Fruit fly (Drosophila melanogaster) whole organism, pupa: Measurements from ENCODE around the gene Dhc62B.

ENCODE experiments used
- CG10348 ChIP-seq: fragments of 200-800 bp; sonication (Bioruptor generic); IDR thresholded peaks from 2 replicates; pipeline ENCODE4 v1.3.6; 2022; ENCODE audit warnings: missing biosample characterization, missing genetic modification characterization
- CG12605 ChIP-seq: fragments of 200-800 bp; sonication (Bioruptor generic); IDR thresholded peaks from 2 replicates; pipeline ENCODE4 v1.3.6; 2022; ENCODE audit warnings: missing biosample characterization, missing genetic modification characterization
- CG13204 ChIP-seq: fragments of 200-800 bp; sonication (Bioruptor generic); optimal IDR thresholded peaks from 2 replicates; lab custom pipeline; 2018; ENCODE audit warnings: missing biosample characterization, mild to moderate bottlenecking, missing genetic modification characterization, moderate library complexity
- CG14655 ChIP-seq: fragments of 200-800 bp; sonication (Bioruptor generic); optimal IDR thresholded peaks from 3 replicates; lab custom pipeline; 2017; ENCODE audit warnings: mild to moderate bottlenecking, missing biosample characterization, missing genetic modification reagents, missing genetic modification characterization
- CG15710 ChIP-seq: fragments of 200-800 bp; sonication (Bioruptor generic); optimal IDR thresholded peaks from 2 replicates; lab custom pipeline; 2018; ENCODE audit warnings: missing biosample characterization, mild to moderate bottlenecking, missing genetic modification characterization, moderate library complexity
- CG17806 ChIP-seq: fragments of 200-800 bp; sonication (Bioruptor generic); optimal IDR thresholded peaks from 2 replicates; lab custom pipeline; 2018; ENCODE audit warnings: missing biosample characterization, mild to moderate bottlenecking, missing genetic modification characterization, moderate library complexity
- CG32121 ChIP-seq: fragments of 200-800 bp; sonication (Bioruptor generic); IDR thresholded peaks from 2 replicates; pipeline ENCODE4 v1.3.6; 2022; ENCODE audit warnings: missing biosample characterization, missing genetic modification characterization
- CG34367 ChIP-seq: fragments of 200-800 bp; sonication (Bioruptor generic); optimal IDR thresholded peaks from 2 replicates; lab custom pipeline; 2018; ENCODE audit warnings: missing biosample characterization, mild to moderate bottlenecking, missing genetic modification characterization
- CG4496 ChIP-seq: fragments of 200-800 bp; sonication (Bioruptor generic); IDR thresholded peaks from 3 replicates; pipeline ENCODE4 v1.3.6; 2022; ENCODE audit warnings: missing biosample characterization, missing genetic modification characterization
- CG8159 ChIP-seq: fragments of 200-800 bp; sonication (Bioruptor generic); optimal IDR thresholded peaks from 3 replicates; lab custom pipeline; 2018; ENCODE audit warnings: missing biosample characterization, mild to moderate bottlenecking, missing genetic modification characterization, moderate library complexity
- CG8301 ChIP-seq: fragments of 200-800 bp; sonication (Bioruptor generic); optimal IDR thresholded peaks from 2 replicates; lab custom pipeline; 2018; ENCODE audit warnings: missing biosample characterization, mild to moderate bottlenecking, missing genetic modification characterization
- CG9948 ChIP-seq: fragments of 200-800 bp; sonication (Bioruptor generic); optimal IDR thresholded peaks from 2 replicates; lab custom pipeline; 2018; ENCODE audit warnings: missing biosample characterization, mild to moderate bottlenecking, missing genetic modification characterization, moderate library complexity
- D1 ChIP-seq: fragments of 200-800 bp; sonication (Bioruptor generic); optimal IDR thresholded peaks from 2 replicates; lab custom pipeline; 2018; ENCODE audit warnings: missing biosample characterization, mild to moderate bottlenecking, missing genetic modification characterization, moderate library complexity
- EcR ChIP-seq: fragments of 200-800 bp; sonication (Bioruptor generic); optimal IDR thresholded peaks from 3 replicates; lab custom pipeline; 2019; ENCODE audit warnings: missing biosample characterization, missing genetic modification characterization, mild to moderate bottlenecking, moderate library complexity, missing genetic modification reagents
- Ets98B ChIP-seq: fragments of 200-800 bp; sonication (Bioruptor generic); IDR thresholded peaks from 2 replicates; pipeline ENCODE4 v1.3.6; 2022; ENCODE audit warnings: missing biosample characterization, missing genetic modification characterization
- Pif1A ChIP-seq: fragments of 200-800 bp; sonication (Bioruptor generic); optimal IDR thresholded peaks from 3 replicates; lab custom pipeline; 2016; ENCODE audit warnings: missing biosample characterization, missing genetic modification characterization
- Pif1B ChIP-seq: fragments of 200-800 bp; sonication (Bioruptor generic); optimal IDR thresholded peaks from 3 replicates; lab custom pipeline; 2016; ENCODE audit warnings: missing biosample characterization, missing genetic modification characterization
- Snoo ChIP-seq: fragments of 200-800 bp; sonication (Bioruptor generic); optimal IDR thresholded peaks from 3 replicates; lab custom pipeline; 2017; ENCODE audit warnings: missing biosample characterization, mild to moderate bottlenecking, missing genetic modification characterization, inconsistent platforms
- fd96Ca ChIP-seq: fragments of 200-800 bp; sonication (Bioruptor generic); IDR thresholded peaks from 3 replicates; pipeline ENCODE4 v1.3.6; 2022; ENCODE audit warnings: missing biosample characterization, missing genetic modification characterization
- gl ChIP-seq: fragments of 200-800 bp; sonication (Bioruptor generic); optimal IDR thresholded peaks from 2 replicates; lab custom pipeline; 2018; ENCODE audit warnings: missing biosample characterization, mild to moderate bottlenecking, missing genetic modification characterization
- rn ChIP-seq: fragments of 200-800 bp; sonication (Bioruptor generic); IDR thresholded peaks from 2 replicates; pipeline ENCODE4 v1.3.6; 2022; ENCODE audit warnings: missing biosample characterization, missing genetic modification characterization

Gene Dhc62B

dm6 chr3L:1729380-1730159, 42.0 kb downstream of the Dhc62B start:
- no peak for TF ChIP-seq CG14655 (GFP tag; lab: Kevin White, UChicago)
- TF ChIP-seq CG15710 (tag; lab: Kevin White, UChicago) = no peak
- no peak for TF ChIP-seq gl
- no peak for TF ChIP-seq CG32121
- TF ChIP-seq rn (GFP tag; lab: Robert Waterston, UW) = no peak
- TF ChIP-seq Pif1A = no peak
- TF ChIP-seq CG9948 = no peak
- no peak for TF ChIP-seq CG4496
- TF ChIP-seq, all 21 proteins: peak for 0

- no peak for TF ChIP-seq Pif1A
- TF ChIP-seq CG32121 = no peak
- TF ChIP-seq Pif1B = no peak
- no peak for TF ChIP-seq CG15710 (tag; lab: Kevin White, UChicago)
- TF ChIP-seq CG34367 (tag; lab: Kevin White, UChicago) = no peak
- TF ChIP-seq CG14655 (GFP tag; lab: Kevin White, UChicago) = no peak
- no peak for TF ChIP-seq D1
- no peak for TF ChIP-seq Ets98B (GFP tag; lab: Robert Waterston, UW)
- no peak for TF ChIP-seq CG12605 (GFP tag; lab: Robert Waterston, UW)
- TF ChIP-seq EcR (GFP tag; lab: Kevin White, UChicago) = no peak
- no peak for TF ChIP-seq CG13204 (GFP tag; lab: Kevin White, UChicago)
- TF ChIP-seq CG10348 (GFP tag; lab: Robert Waterston, UW) = no peak
- TF ChIP-seq, all 21 proteins: peak for 0
Measured at dm6 chr3L:1727431-1727830, 44.1 kb downstream of the Dhc62B start.

- TF ChIP-seq CG9948 (no peak), EcR (GFP tag; lab: Kevin White, UChicago) (peak; percentile 9)
- TF ChIP-seq, all 21 proteins: peak for 1
Measured at dm6 chr3L:1726747-1727146, 44.8 kb downstream of the Dhc62B start.

- no peak for TF ChIP-seq Pif1A
- TF ChIP-seq CG12605 (GFP tag; lab: Robert Waterston, UW) = no peak
- TF ChIP-seq CG4496 = no peak
- TF ChIP-seq CG8159 (tag; lab: Kevin White, UChicago) = no peak
- no peak for TF ChIP-seq CG13204 (GFP tag; lab: Kevin White, UChicago)
- TF ChIP-seq CG8301 = no peak
- no peak for TF ChIP-seq CG9948
- TF ChIP-seq gl = no peak
- TF ChIP-seq Snoo = no peak
- no peak for TF ChIP-seq Ets98B (GFP tag; lab: Robert Waterston, UW)
- TF ChIP-seq EcR (GFP tag; lab: Kevin White, UChicago) = no peak
- TF ChIP-seq D1 = no peak
- no peak for TF ChIP-seq Pif1B
- TF ChIP-seq CG17806 (tag; lab: Kevin White, UChicago) = no peak
- TF ChIP-seq fd96Ca (GFP tag; lab: Robert Waterston, UW) = no peak
- TF ChIP-seq CG32121 = no peak
- TF ChIP-seq CG14655 (GFP tag; lab: Kevin White, UChicago) = no peak
- no peak for TF ChIP-seq CG34367 (tag; lab: Kevin White, UChicago)
- TF ChIP-seq CG10348 (GFP tag; lab: Robert Waterston, UW) = no peak
- TF ChIP-seq rn (GFP tag; lab: Robert Waterston, UW) = no peak
Measured at dm6 chr3L:1724090-1724489, 47.5 kb downstream of the Dhc62B start, which contains the start of gene CG12035. Gene CG12035, plus strand, starts transcription at chr3L:1724390.

dm6 chr3L:1723053-1723452, 48.5 kb downstream of the Dhc62B start, which contains the start of gene CG18171:
Gene CG18171, minus strand, starts transcription at chr3L:1723153.
- no peak for TF ChIP-seq Pif1A
- TF ChIP-seq EcR (GFP tag; lab: Kevin White, UChicago) = no peak
- no peak for TF ChIP-seq CG12605 (GFP tag; lab: Robert Waterston, UW)
- TF ChIP-seq CG4496 = no peak
- TF ChIP-seq rn (GFP tag; lab: Robert Waterston, UW) = no peak
- no peak for TF ChIP-seq CG32121
- TF ChIP-seq CG34367 (tag; lab: Kevin White, UChicago) = no peak
- no peak for TF ChIP-seq CG9948
- TF ChIP-seq CG13204 (GFP tag; lab: Kevin White, UChicago) = no peak
- no peak for TF ChIP-seq Snoo
- TF ChIP-seq Pif1B = no peak
- no peak for TF ChIP-seq fd96Ca (GFP tag; lab: Robert Waterston, UW)
- TF ChIP-seq Ets98B (GFP tag; lab: Robert Waterston, UW) = no peak
- TF ChIP-seq D1 = no peak
- no peak for TF ChIP-seq CG15710 (tag; lab: Kevin White, UChicago)
- TF ChIP-seq gl = no peak
- no peak for TF ChIP-seq CG8301

- TF ChIP-seq CG17806 (tag; lab: Kevin White, UChicago) (peak; percentile 34), CG15710 (tag; lab: Kevin White, UChicago) (peak; percentile 63), CG8159 (tag; lab: Kevin White, UChicago) (peak; percentile 67), CG13204 (GFP tag; lab: Kevin White, UChicago) (no peak), CG34367 (tag; lab: Kevin White, UChicago) (peak; percentile 52), Pif1A (no peak)
Measured at dm6 chr3L:1711218-1711617, 60.3 kb downstream of the Dhc62B start.

dm6 chr3L:1710562-1710961, 61.0 kb downstream of the Dhc62B start:
- peak; percentile 32 for TF ChIP-seq Pif1A
- peak; percentile 27 for TF ChIP-seq CG15710 (tag; lab: Kevin White, UChicago)
- TF ChIP-seq CG4496 = peak; percentile 54; the same call in 1 of the 3 replicates
- TF ChIP-seq CG13204 (GFP tag; lab: Kevin White, UChicago) = no peak
- TF ChIP-seq gl = no peak
- TF ChIP-seq CG9948 = peak; percentile 42
- TF ChIP-seq CG8159 (tag; lab: Kevin White, UChicago) = peak; percentile 61
- no peak for TF ChIP-seq rn (GFP tag; lab: Robert Waterston, UW)
- peak; percentile 56; the same call in 1 of the 3 replicates for TF ChIP-seq fd96Ca (GFP tag; lab: Robert Waterston, UW)
- TF ChIP-seq CG17806 (tag; lab: Kevin White, UChicago) = peak; percentile 51
- peak; percentile 39 for TF ChIP-seq CG14655 (GFP tag; lab: Kevin White, UChicago)
- TF ChIP-seq Pif1B = no peak
- TF ChIP-seq, all 21 proteins: peak for 8
